Worm (Caenorhabditis elegans) whole organism, mixed stage, embryonic: ENCODE data around the gene pmpl-1.

Source experiments
- M03D4.4 ChIP-seq: sonication (generic microtip); optimal IDR thresholded peaks from 2 replicates; lab custom pipeline; 2017; ENCODE audit warnings: mild to moderate bottlenecking, missing genetic modification characterization, missing compliant biosample characterization
- blmp-1 ChIP-seq: fragments of 150-350 bp; optimal IDR thresholded peaks from 2 replicates; lab custom pipeline; 2014; ENCODE audit warnings: missing biosample characterization, missing genetic modification characterization
- ceh-43 ChIP-seq: fragments of 200-800 bp; sonication (Bioruptor generic); optimal IDR thresholded peaks from 2 replicates; lab custom pipeline; 2018; ENCODE audit warnings: mild to moderate bottlenecking, missing genetic modification characterization, moderate library complexity, missing compliant biosample characterization
- drap-1 ChIP-seq: fragments of 200-800 bp; sonication (Bioruptor generic); optimal IDR thresholded peaks from 3 replicates; lab custom pipeline; 2018; ENCODE audit warnings: mild to moderate bottlenecking, missing genetic modification characterization, missing compliant biosample characterization
- elt-1 ChIP-seq: sonication (generic microtip); optimal IDR thresholded peaks from 2 replicates; lab custom pipeline; 2017; ENCODE audit warnings: missing genetic modification characterization, mild to moderate bottlenecking, missing compliant biosample characterization, antibody characterized with exemption, moderate library complexity, borderline replicate concordance; ENCODE audit not compliant: insufficient read depth
- elt-3 ChIP-seq: fragments of 150-350 bp; optimal IDR thresholded peaks from 2 replicates; lab custom pipeline; 2014; ENCODE audit warnings: missing biosample characterization, missing genetic modification characterization
- ham-2 ChIP-seq: fragments of 200-800 bp; sonication (Bioruptor generic); optimal IDR thresholded peaks from 2 replicates; lab custom pipeline; 2018; ENCODE audit warnings: mild to moderate bottlenecking, missing genetic modification characterization, missing compliant biosample characterization
- nhr-12 ChIP-seq: fragments of 150-350 bp; optimal IDR thresholded peaks from 2 replicates; lab custom pipeline; 2014; ENCODE audit warnings: missing biosample characterization, missing genetic modification characterization
- nhr-237 ChIP-seq: fragments of 150-350 bp; optimal IDR thresholded peaks from 2 replicates; lab custom pipeline; 2014; ENCODE audit warnings: missing biosample characterization, missing genetic modification characterization
- nhr-28 ChIP-seq: fragments of 150-350 bp; optimal IDR thresholded peaks from 2 replicates; lab custom pipeline; 2014; ENCODE audit warnings: missing biosample characterization, missing genetic modification characterization
- pha-4 ChIP-seq: fragments of 150-350 bp; optimal IDR thresholded peaks from 2 replicates; lab custom pipeline; 2018; ENCODE audit warnings: missing biosample characterization, missing genetic modification reagents, missing genetic modification characterization
- snpc-4 ChIP-seq: fragments of 150-350 bp; optimal IDR thresholded peaks from 2 replicates; lab custom pipeline; 2014; ENCODE audit warnings: missing biosample characterization, missing genetic modification characterization
- sptf-1 ChIP-seq: sonication (generic microtip); optimal IDR thresholded peaks from 2 replicates; lab custom pipeline; 2017; ENCODE audit warnings: mild to moderate bottlenecking, missing genetic modification characterization, moderate library complexity, missing compliant biosample characterization
- unc-120 ChIP-seq: sonication (generic microtip); optimal IDR thresholded peaks from 2 replicates; lab custom pipeline; 2017; ENCODE audit warnings: missing genetic modification characterization, missing compliant biosample characterization; ENCODE audit not compliant: poor library complexity, severe bottlenecking
- unc-62 ChIP-seq: fragments of 150-350 bp; optimal IDR thresholded peaks from 2 replicates; lab custom pipeline; 2014; ENCODE audit warnings: missing biosample characterization, missing genetic modification reagents, missing genetic modification characterization
- zip-8 ChIP-seq: fragments of 150-350 bp; optimal IDR thresholded peaks from 2 replicates; lab custom pipeline; 2014; ENCODE audit warnings: missing biosample characterization, missing genetic modification characterization
- ztf-11 ChIP-seq: fragments of 150-350 bp; optimal IDR thresholded peaks from 2 replicates; lab custom pipeline; 2014; ENCODE audit warnings: missing biosample characterization, missing genetic modification characterization

Gene pmpl-1

ce11 chrX:3833964-3834840, 46.4 kb downstream of the pmpl-1 start:
- no peak for TF ChIP-seq drap-1 (GFP tag; lab: Kevin White, UChicago)
- peak; percentile 66 for TF ChIP-seq zip-8 (tag; lab: Kevin White, UChicago)

- TF ChIP-seq ztf-11 (tag; lab: Kevin White, UChicago): no peak
- no peak for TF ChIP-seq elt-3
- TF ChIP-seq zip-8 (tag; lab: Kevin White, UChicago): no peak
- no peak for TF ChIP-seq nhr-237 (tag; lab: Kevin White, UChicago)
- TF ChIP-seq sptf-1: no peak
- TF ChIP-seq ceh-43 (GFP tag; lab: Kevin White, UChicago): no peak
- TF ChIP-seq snpc-4 (tag; lab: Kevin White, UChicago): no peak
- TF ChIP-seq pha-4 (tag; lab: Kevin White, UChicago): no peak
- TF ChIP-seq unc-120: no peak
Observed at ce11 chrX:3835632-3836031, 47.8 kb downstream of the pmpl-1 start.

- TF ChIP-seq blmp-1: peak; percentile 73
- TF ChIP-seq nhr-28 (tag; lab: Kevin White, UChicago): no peak
- TF ChIP-seq elt-1 (tag; lab: Kevin White, UChicago): peak; percentile 75
- TF ChIP-seq unc-62 (GFP tag; lab: Kevin White, UChicago): peak; percentile 7
- no peak for TF ChIP-seq M03D4.4
- peak; percentile 16 for TF ChIP-seq ham-2 (GFP tag; lab: Kevin White, UChicago)
- TF ChIP-seq nhr-12 (tag; lab: Kevin White, UChicago): no peak
- no peak for TF ChIP-seq drap-1 (GFP tag; lab: Kevin White, UChicago)
- no peak for TF ChIP-seq zip-8 (tag; lab: Kevin White, UChicago)
Observed at ce11 chrX:3837752-3838159, 49.9 kb downstream of the pmpl-1 start.
